Worm (Caenorhabditis elegans): Measurements from ENCODE around the gene bir-2.

Gene bir-2

DNA sequence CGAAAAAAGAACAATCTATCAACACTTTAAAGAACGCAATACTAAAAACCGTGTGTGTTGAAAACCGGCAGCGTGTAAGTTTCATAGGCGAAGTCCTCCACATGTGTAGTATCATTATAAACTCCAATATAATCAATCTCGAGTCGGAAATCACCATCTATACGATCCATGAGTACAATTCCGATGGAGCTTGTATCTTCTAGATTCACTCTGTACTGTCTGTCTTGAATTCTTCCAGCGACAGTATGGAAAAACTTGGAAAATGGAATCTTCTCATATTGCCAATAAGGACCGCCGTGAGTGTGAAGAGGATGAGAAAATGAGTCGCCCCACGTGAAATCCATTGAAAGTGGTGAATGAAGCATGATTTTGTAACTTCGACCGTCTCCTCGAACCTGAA lies 1.7 kb upstream of the bir-2 start (continued):
- no peak for TF ChIP-seq bed-2 (GFP tag; IDR thresholded peaks at IDR 0.05)
- TF ChIP-seq mel-28 (tag; optimal IDR thresholded peaks at IDR 0.05; ENCODE audit: borderline replicate concordance), result no peak
- TF ChIP-seq sdz-38 (tag; optimal IDR thresholded peaks at IDR 0.05), result no peak
- no peak for TF ChIP-seq ztf-18 (tag; optimal IDR thresholded peaks at IDR 0.05)
- no peak for TF ChIP-seq zim-3 (tag; optimal IDR thresholded peaks at IDR 0.05)
- peak; percentile 6 for TF ChIP-seq B0035.1 (tag; optimal IDR thresholded peaks at IDR 0.05)
- TF ChIP-seq ccch-3 (GFP tag; optimal IDR thresholded peaks at IDR 0.05), result no peak
- peak; percentile 79 for TF ChIP-seq F57C9.4 (tag; optimal IDR thresholded peaks at IDR 0.05)
- peak; percentile 70 for TF ChIP-seq T26A5.8 (tag; optimal IDR thresholded peaks at IDR 0.05)
- no peak for TF ChIP-seq F23B12.7 (tag; optimal IDR thresholded peaks at IDR 0.05; ENCODE audit: insufficient read depth)
- TF ChIP-seq F49E8.2 (tag; optimal IDR thresholded peaks at IDR 0.05; ENCODE audit: insufficient read depth), result no peak
- peak; percentile 59 for TF ChIP-seq ztf-26 (tag; optimal IDR thresholded peaks at IDR 0.05)
- no peak for TF ChIP-seq nfya-2 (GFP tag; IDR thresholded peaks at IDR 0.05)
- no peak for TF ChIP-seq ceh-27 (GFP tag; optimal IDR thresholded peaks at IDR 0.05)
- TF ChIP-seq F10E7.11 (tag; optimal IDR thresholded peaks at IDR 0.05), result peak; percentile 59
- TF ChIP-seq rec-8 (tag; optimal IDR thresholded peaks at IDR 0.05), result no peak
- TF ChIP-seq hsf-1 (GFP tag; IDR thresholded peaks at IDR 0.05), result peak; percentile 46; the same call in 1 of the 2 replicates
- peak; percentile 90 for TF ChIP-seq Y53G8AR.9 (GFP tag; conservative IDR thresholded peaks at IDR 0.05)
- no peak for TF ChIP-seq C17E4.6 (GFP tag; IDR thresholded peaks at IDR 0.05)
- TF ChIP-seq ztf-28 (GFP tag; IDR thresholded peaks at IDR 0.05), result no peak
- no peak for TF ChIP-seq T07F8.4 (tag; optimal IDR thresholded peaks at IDR 0.05)
- no peak for TF ChIP-seq D2030.7 (GFP tag; IDR thresholded peaks at IDR 0.05)
- TF ChIP-seq egl-44 (GFP tag; IDR thresholded peaks at IDR 0.05), result peak; percentile 9; the same call in 1 of the 2 replicates
- TF ChIP-seq ceh-100 (GFP tag; IDR thresholded peaks at IDR 0.05), result no peak
- TF ChIP-seq pha-4 (tag; optimal IDR thresholded peaks at IDR 0.05), result peak; percentile 50
- no peak for TF ChIP-seq akir-1 (GFP tag; optimal IDR thresholded peaks at IDR 0.05)
- peak in 1 of 2 experiments; percentile 70 for TF ChIP-seq let-607 (tag; optimal IDR thresholded peaks at IDR 0.05)
- no peak for TF ChIP-seq bed-1 (GFP tag; IDR thresholded peaks at IDR 0.05)
- no peak for TF ChIP-seq F55B11.4 (tag; optimal IDR thresholded peaks at IDR 0.05; ENCODE audit: borderline replicate concordance, insufficient read depth)
- TF ChIP-seq nhr-120 (GFP tag; IDR thresholded peaks at IDR 0.05), result no peak
- TF ChIP-seq unc-62 (GFP tag; optimal IDR thresholded peaks at IDR 0.05), result no peak
- no peak for TF ChIP-seq ceh-91 (GFP tag; IDR thresholded peaks at IDR 0.05)
- TF ChIP-seq die-1 (tag; optimal IDR thresholded peaks at IDR 0.05), result peak; percentile 55
- no peak for TF ChIP-seq gei-17 (GFP tag; optimal IDR thresholded peaks at IDR 0.05)
- TF ChIP-seq lsl-1 (GFP tag; optimal IDR thresholded peaks at IDR 0.05), result no peak
- TF ChIP-seq lin-26 (GFP tag; IDR thresholded peaks at IDR 0.05), result no peak
- TF ChIP-seq snpc-1.1 (tag; optimal IDR thresholded peaks at IDR 0.05; ENCODE audit: insufficient read depth), result no peak
- no peak for TF ChIP-seq sptf-2 (GFP tag; optimal IDR thresholded peaks at IDR 0.05)
- TF ChIP-seq repo-1 (tag; optimal IDR thresholded peaks at IDR 0.05), result peak; percentile 77
- no peak for TF ChIP-seq sea-2 (GFP tag; IDR thresholded peaks at IDR 0.05)
- 0 out of 2 replicates have a peak, but pooled peaks have one; percentile 71 for TF ChIP-seq Y95B8A.8 (GFP tag; IDR thresholded peaks at IDR 0.05)
- peak; percentile 34 for TF ChIP-seq ets-4 (GFP tag; optimal IDR thresholded peaks at IDR 0.05)
- no peak for TF ChIP-seq snpc-4 (GFP tag; optimal IDR thresholded peaks at IDR 0.05)
- TF ChIP-seq snpc-4 (tag; optimal IDR thresholded peaks at IDR 0.05), result peak in 2 of 4 experiments; percentile 35 to 48
- no peak for TF ChIP-seq dpl-1 (GFP tag; optimal IDR thresholded peaks at IDR 0.05)
- no peak for TF ChIP-seq madf-8 (GFP tag; conservative IDR thresholded peaks at IDR 0.05)
- TF ChIP-seq rcor-1 (GFP tag; IDR thresholded peaks at IDR 0.05), result no peak
- TF ChIP-seq ama-1 (optimal IDR thresholded peaks at IDR 0.05), result peak; percentile 66
- no peak for TF ChIP-seq ama-1 (GFP tag; optimal IDR thresholded peaks at IDR 0.05)
